Worm (Caenorhabditis elegans) whole organism, L4/young adult: ENCODE results near the gene acs-18.

ENCODE experiments used
- W03F9.2 ChIP-seq: fragments of 150-350 bp; optimal IDR thresholded peaks from 2 replicates; lab custom pipeline; 2014; ENCODE audit warnings: missing biosample characterization, missing genetic modification characterization
- dao-5 ChIP-seq: sonication (generic microtip); optimal IDR thresholded peaks from 2 replicates; lab custom pipeline; 2016; ENCODE audit warnings: missing genotype, missing genetic modification characterization, moderate library complexity, missing compliant biosample characterization
- him-1 ChIP-seq: sonication (generic microtip); optimal IDR thresholded peaks from 2 replicates; lab custom pipeline; 2016; ENCODE audit warnings: missing genotype, missing genetic modification reagents, missing genetic modification characterization, missing compliant biosample characterization

- TF ChIP-seq dao-5: no peak
- no peak for TF ChIP-seq him-1 (tag; lab: Kevin White, UChicago)
- TF ChIP-seq W03F9.2 (tag; lab: Kevin White, UChicago): no peak
These were observed 33.5 kb upstream of the acs-18 start for ce11 chrIV:10346948-10347347.
